Worm (Caenorhabditis elegans) whole organism, L3 larva: Measurements from ENCODE around the gene T22C8.3.
A peak's percentile ranks its signal among the peaks of the same experiment; 100 is the strongest.

ENCODE experiments used
- R02D3.7 ChIP-seq: fragments of 150-350 bp; optimal IDR thresholded peaks from 2 replicates; lab custom pipeline; 2014; ENCODE audit warnings: missing biosample characterization, missing genetic modification characterization
- ZK546.5 ChIP-seq: sonication (generic microtip); optimal IDR thresholded peaks from 2 replicates; lab custom pipeline; 2017; ENCODE audit warnings: missing biosample characterization, missing genetic modification characterization
- ama-1 ChIP-seq: fragments of 150-350 bp; optimal IDR thresholded peaks from 2 replicates; lab custom pipeline; 2018
- ceh-16 ChIP-seq: sonication (generic microtip); optimal IDR thresholded peaks from 2 replicates; lab custom pipeline; 2017; ENCODE audit warnings: missing biosample characterization, missing genetic modification characterization
- ceh-28 ChIP-seq: fragments of 150-350 bp; optimal IDR thresholded peaks from 2 replicates; lab custom pipeline; 2014; ENCODE audit warnings: missing biosample characterization, missing genetic modification reagents, missing genetic modification characterization
- ceh-82 ChIP-seq: fragments of 150-350 bp; optimal IDR thresholded peaks from 2 replicates; lab custom pipeline; 2014; ENCODE audit warnings: missing biosample characterization, missing genetic modification characterization
- ceh-9 ChIP-seq: sonication (generic microtip); optimal IDR thresholded peaks from 2 replicates; lab custom pipeline; 2018; ENCODE audit warnings: missing biosample characterization, missing genetic modification characterization
- daf-12 ChIP-seq: fragments of 150-350 bp; optimal IDR thresholded peaks from 2 replicates; lab custom pipeline; 2014; ENCODE audit warnings: missing biosample characterization, missing genetic modification reagents, missing genetic modification characterization
- egl-27 ChIP-seq: sonication (generic microtip); optimal IDR thresholded peaks from 4 replicates; lab custom pipeline; 2017; ENCODE audit warnings: missing biosample characterization, missing genetic modification reagents, missing genetic modification characterization
- egl-5 ChIP-seq: fragments of 150-350 bp; optimal IDR thresholded peaks from 2 replicates; lab custom pipeline; 2017; ENCODE audit warnings: missing biosample characterization, missing genetic modification reagents, missing genetic modification characterization, inconsistent platforms
- elt-2 ChIP-seq: sonication (generic microtip); optimal IDR thresholded peaks from 2 replicates; lab custom pipeline; 2016; ENCODE audit warnings: missing genetic modification reagents, mild to moderate bottlenecking, missing genetic modification characterization, missing compliant biosample characterization
- elt-3 ChIP-seq, 3 experiments: fragments of 150-350 bp in 1 of 3; sonication (generic microtip) in 2 of 3; optimal IDR thresholded peaks; 2 replicates in 2 of 3; 4 replicates in 1 of 3; lab custom pipeline; 2014 to 2017; ENCODE audit warnings: missing biosample characterization in 3 of 3, missing genetic modification characterization in 3 of 3
- eor-1 ChIP-seq, 2 experiments: fragments of 150-350 bp; optimal IDR thresholded peaks; 2 replicates each; lab custom pipeline; 2014 to 2018; ENCODE audit warnings: missing biosample characterization in 2 of 2, missing genetic modification characterization in 2 of 2
- fkh-10 ChIP-seq: sonication (generic microtip); optimal IDR thresholded peaks from 2 replicates; lab custom pipeline; 2017; ENCODE audit warnings: missing biosample characterization, missing genetic modification reagents, missing genetic modification characterization
- fkh-2 ChIP-seq: fragments of 150-350 bp; optimal IDR thresholded peaks from 2 replicates; lab custom pipeline; 2014; ENCODE audit warnings: missing biosample characterization, missing genetic modification reagents, missing genetic modification characterization
- hmg-11 ChIP-seq: sonication (generic microtip); optimal IDR thresholded peaks from 2 replicates; lab custom pipeline; 2016; ENCODE audit warnings: missing genetic modification characterization, missing compliant biosample characterization
- jun-1 ChIP-seq: fragments of 150-350 bp; optimal IDR thresholded peaks from 2 replicates; lab custom pipeline; 2014; ENCODE audit warnings: missing biosample characterization, missing genetic modification reagents, missing genetic modification characterization
- lin-15B ChIP-seq: fragments of 150-350 bp; optimal IDR thresholded peaks from 2 replicates; lab custom pipeline; 2014; ENCODE audit warnings: missing biosample characterization, missing genetic modification characterization
- lin-39 ChIP-seq: fragments of 150-350 bp; optimal IDR thresholded peaks from 2 replicates; lab custom pipeline; 2018; ENCODE audit warnings: missing biosample characterization, missing genetic modification reagents, missing genetic modification characterization
- mdl-1 ChIP-seq: fragments of 150-350 bp; optimal IDR thresholded peaks from 2 replicates; lab custom pipeline; 2014; ENCODE audit warnings: missing biosample characterization, missing genetic modification characterization
- mml-1 ChIP-seq: fragments of 150-350 bp; sonication (generic microtip); optimal IDR thresholded peaks from 3 replicates; lab custom pipeline; 2014; ENCODE audit warnings: missing biosample characterization, missing genetic modification characterization
- nfya-1 ChIP-seq: sonication (generic microtip); optimal IDR thresholded peaks from 2 replicates; lab custom pipeline; 2017; ENCODE audit warnings: missing genetic modification characterization, mild to moderate bottlenecking, missing compliant biosample characterization, antibody characterized with exemption, moderate library complexity; ENCODE audit not compliant: insufficient read depth
- nhr-12 ChIP-seq: fragments of 150-350 bp; optimal IDR thresholded peaks from 2 replicates; lab custom pipeline; 2014; ENCODE audit warnings: missing biosample characterization, missing genetic modification characterization
- nhr-237 ChIP-seq: fragments of 150-350 bp; optimal IDR thresholded peaks from 2 replicates; lab custom pipeline; 2014; ENCODE audit warnings: missing biosample characterization, missing genetic modification characterization
- nhr-25 ChIP-seq: sonication (generic microtip); optimal IDR thresholded peaks from 2 replicates; lab custom pipeline; 2017; ENCODE audit warnings: missing biosample characterization, missing genetic modification characterization
- nhr-28 ChIP-seq: fragments of 150-350 bp; optimal IDR thresholded peaks from 2 replicates; lab custom pipeline; 2014; ENCODE audit warnings: missing biosample characterization, missing genetic modification characterization
- nhr-43 ChIP-seq: sonication (generic microtip); optimal IDR thresholded peaks from 2 replicates; lab custom pipeline; 2016; ENCODE audit warnings: mild to moderate bottlenecking, missing genetic modification characterization, missing compliant biosample characterization; ENCODE audit not compliant: poor library complexity, severe bottlenecking
- nhr-67 ChIP-seq: fragments of 150-350 bp; optimal IDR thresholded peaks from 2 replicates; lab custom pipeline; 2014; ENCODE audit warnings: missing biosample characterization, missing genetic modification characterization
- nhr-76 ChIP-seq: fragments of 150-350 bp; sonication (generic microtip); optimal IDR thresholded peaks from 5 replicates; lab custom pipeline; 2014; ENCODE audit warnings: missing biosample characterization, missing genetic modification characterization
- nhr-77 ChIP-seq: fragments of 150-350 bp; optimal IDR thresholded peaks from 2 replicates; lab custom pipeline; 2014; ENCODE audit warnings: missing biosample characterization, missing genetic modification characterization
- pha-4 ChIP-seq: fragments of 150-350 bp; optimal IDR thresholded peaks from 2 replicates; lab custom pipeline; 2014; ENCODE audit warnings: missing biosample characterization, missing genetic modification reagents, missing genetic modification characterization
- snpc-4 ChIP-seq: fragments of 150-350 bp; optimal IDR thresholded peaks from 2 replicates; lab custom pipeline; 2014; ENCODE audit warnings: missing biosample characterization, missing genetic modification characterization
- tbx-2 ChIP-seq: sonication (generic microtip); optimal IDR thresholded peaks from 2 replicates; lab custom pipeline; 2016; ENCODE audit warnings: mild to moderate bottlenecking, missing genetic modification characterization, missing compliant biosample characterization
- unc-62 ChIP-seq: fragments of 150-350 bp; sonication (generic microtip); optimal IDR thresholded peaks from 4 replicates; lab custom pipeline; 2014; ENCODE audit warnings: missing biosample characterization, missing genetic modification reagents, missing genetic modification characterization
- ztf-11 ChIP-seq: fragments of 150-350 bp; optimal IDR thresholded peaks from 2 replicates; lab custom pipeline; 2014; ENCODE audit warnings: missing biosample characterization, missing genetic modification characterization
- ztf-4 ChIP-seq: fragments of 150-350 bp; optimal IDR thresholded peaks from 2 replicates; lab custom pipeline; 2014; ENCODE audit warnings: missing biosample characterization, missing genetic modification characterization

T22C8.3 gene

ce11 chrII:8650644-8651159 is 28.9 kb upstream of the T22C8.3 start, which contains the start of gene pyr-1:
TSS of gene pyr-1 (plus strand) at chrII:8651109.
- no peak for TF ChIP-seq nhr-77 (tag; lab: Kevin White, UChicago)
- TF ChIP-seq pha-4: peak; percentile 91
- peak; percentile 58 for TF ChIP-seq egl-5 (tag; lab: Kevin White, UChicago)
- TF ChIP-seq elt-2 (tag; lab: Kevin White, UChicago): peak; percentile 9

ce11 chrII:8648843-8649242 is 27.1 kb upstream of the T22C8.3 start:
- TF ChIP-seq fkh-10 (GFP tag; lab: Kevin White, UChicago): no peak
- TF ChIP-seq ama-1 (lab: Kevin White, UChicago): no peak
- no peak for TF ChIP-seq mml-1 (tag; lab: Kevin White, UChicago)
- TF ChIP-seq ceh-82 (tag; lab: Kevin White, UChicago): no peak
- no peak for TF ChIP-seq daf-12 (tag; lab: Kevin White, UChicago)
- TF ChIP-seq nhr-12 (tag; lab: Kevin White, UChicago): no peak
- TF ChIP-seq ceh-9 (tag; lab: Kevin White, UChicago): no peak
- TF ChIP-seq mdl-1 (tag; lab: Kevin White, UChicago): no peak
- TF ChIP-seq nhr-76 (tag; lab: Kevin White, UChicago): no peak
- no peak for TF ChIP-seq snpc-4
- no peak for TF ChIP-seq tbx-2 (tag; lab: Kevin White, UChicago)
- no peak for TF ChIP-seq jun-1 (tag; lab: Kevin White, UChicago)
- TF ChIP-seq hmg-11: no peak
- TF ChIP-seq nfya-1 (tag; lab: Kevin White, UChicago): no peak
- no peak for TF ChIP-seq nhr-43 (tag; lab: Kevin White, UChicago)
- no peak for TF ChIP-seq ceh-28 (tag; lab: Kevin White, UChicago)
- no peak for TF ChIP-seq ztf-11 (tag; lab: Kevin White, UChicago)
- TF ChIP-seq ztf-4 (tag; lab: Kevin White, UChicago): no peak
- no peak for TF ChIP-seq lin-15B
- TF ChIP-seq eor-1 (tag; optimal IDR thresholded peaks at IDR 0.05; lab: Kevin White, UChicago): no peak

DNA sequence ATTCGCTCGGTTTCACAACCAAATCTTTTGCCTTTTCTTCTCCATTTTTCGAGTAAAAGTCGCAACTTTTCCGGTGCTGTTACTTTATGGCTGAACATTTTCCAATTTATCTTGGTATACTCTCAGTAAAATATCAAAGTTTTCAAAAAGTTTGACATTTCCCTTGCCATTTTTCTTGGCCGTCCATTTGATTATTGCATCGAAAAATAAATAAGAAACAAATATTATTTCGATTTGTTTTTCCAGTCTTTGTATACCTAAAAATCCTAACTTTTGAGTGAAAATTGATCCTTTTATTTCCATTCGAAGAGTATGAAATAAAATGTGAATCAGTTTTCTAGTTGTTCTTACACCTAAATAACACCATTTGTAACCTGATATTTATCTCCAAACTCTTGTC is 24.7 kb upstream of the T22C8.3 start:
- TF ChIP-seq lin-15B (no peak), fkh-10 (GFP tag; lab: Kevin White, UChicago) (no peak), mml-1 (tag; lab: Kevin White, UChicago) (no peak), elt-2 (tag; lab: Kevin White, UChicago) (no peak), nhr-25 (no peak), nhr-67 (tag; lab: Kevin White, UChicago) (no peak), R02D3.7 (tag; lab: Kevin White, UChicago) (no peak), nhr-237 (no peak), mdl-1 (tag; lab: Kevin White, UChicago) (no peak), tbx-2 (tag; lab: Kevin White, UChicago) (no peak), ZK546.5 (tag; lab: Kevin White, UChicago) (no peak), nhr-12 (tag; lab: Kevin White, UChicago) (no peak), ceh-16 (no peak), elt-3 (tag; optimal IDR thresholded peaks at IDR 0.05; lab: Kevin White, UChicago) (no peak), nhr-28 (no peak), snpc-4 (no peak), fkh-2 (tag; lab: Kevin White, UChicago) (no peak), ceh-28 (tag; lab: Kevin White, UChicago) (no peak), egl-27 (no peak)

DNA sequence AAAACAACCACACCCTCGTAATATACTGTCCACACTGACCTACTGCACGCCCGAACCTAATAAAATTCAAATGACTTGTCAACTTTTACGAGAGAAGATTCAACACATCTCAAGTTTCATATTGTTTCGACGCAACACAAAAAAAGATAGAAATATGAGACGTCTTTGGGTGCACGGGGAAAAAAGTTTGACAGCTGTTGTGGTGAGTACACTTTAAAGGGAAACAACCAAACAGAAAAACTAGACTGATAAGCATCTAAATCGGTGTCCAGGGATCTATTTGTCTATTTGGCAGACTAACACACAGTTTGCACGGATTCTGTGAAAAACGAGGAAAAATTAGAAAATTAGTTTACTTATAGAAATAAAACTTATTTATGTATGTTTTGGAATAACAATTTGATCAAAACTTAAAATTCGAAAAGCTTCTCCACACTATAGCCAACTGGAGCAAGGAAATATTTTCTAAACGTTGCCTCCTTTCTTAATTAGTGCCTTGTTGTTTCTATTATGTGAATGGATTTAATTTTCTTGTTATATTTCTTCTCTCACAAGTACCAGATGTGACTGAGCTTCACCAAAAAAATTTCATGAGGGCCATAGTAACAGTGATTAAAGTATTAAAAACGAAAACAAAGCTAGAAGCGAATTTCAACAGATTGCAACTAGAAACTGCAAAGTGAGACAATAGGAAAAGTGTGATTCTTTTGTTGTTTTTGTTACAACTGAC is 22.0 kb upstream of the T22C8.3 start:
- TF ChIP-seq unc-62 (peak; percentile 7), lin-39 (tag; lab: Kevin White, UChicago) (peak; percentile 31), elt-2 (tag; lab: Kevin White, UChicago) (no peak), pha-4 (peak; percentile 20)
